Fruit fly (Drosophila melanogaster) whole organism, embryonic: Measurements from ENCODE around the gene ppk23.

Experiments used
- BEAF-32 ChIP-seq: fragments of 200-800 bp; sonication (Bioruptor generic); optimal IDR thresholded peaks from 3 replicates; lab custom pipeline; 2017; ENCODE audit warnings: missing biosample characterization, missing genetic modification characterization, mild to moderate bottlenecking, moderate library complexity, missing genetic modification reagents
- Blimp-1 ChIP-seq: fragments of 200-800 bp; sonication (Bioruptor generic); optimal IDR thresholded peaks from 3 replicates; lab custom pipeline; 2018; ENCODE audit warnings: missing biosample characterization, missing genetic modification characterization, mild to moderate bottlenecking, moderate library complexity, missing genetic modification reagents
- CG11398 ChIP-seq: fragments of 200-800 bp; sonication (Bioruptor generic); optimal IDR thresholded peaks from 2 replicates; lab custom pipeline; 2016; ENCODE audit warnings: missing biosample characterization, missing genetic modification characterization
- CG11504 ChIP-seq: fragments of 200-800 bp; sonication (Bioruptor generic); optimal IDR thresholded peaks from 3 replicates; lab custom pipeline; 2019; ENCODE audit warnings: missing biosample characterization, mild to moderate bottlenecking, missing genetic modification characterization, moderate library complexity
- CG11723 ChIP-seq: fragments of 200-800 bp; sonication (Bioruptor generic); optimal IDR thresholded peaks from 2 replicates; lab custom pipeline; 2017; ENCODE audit warnings: missing biosample characterization, mild to moderate bottlenecking, missing genetic modification characterization
- CG12219 ChIP-seq: fragments of 200-800 bp; sonication (Bioruptor generic); optimal IDR thresholded peaks from 3 replicates; lab custom pipeline; 2018; ENCODE audit warnings: missing biosample characterization, mild to moderate bottlenecking, missing genetic modification characterization
- CG17385 ChIP-seq: fragments of 200-800 bp; sonication (Bioruptor generic); optimal IDR thresholded peaks from 3 replicates; lab custom pipeline; 2018; ENCODE audit warnings: missing biosample characterization, mild to moderate bottlenecking, missing genetic modification characterization
- CG17829 ChIP-seq: fragments of 200-800 bp; optimal IDR thresholded peaks from 2 replicates; lab custom pipeline; 2019; ENCODE audit warnings: missing biosample characterization, mild to moderate bottlenecking, missing genetic modification characterization, moderate library complexity
- CG2712 ChIP-seq: fragments of 200-800 bp; optimal IDR thresholded peaks from 3 replicates; lab custom pipeline; 2019; ENCODE audit warnings: missing biosample characterization, mild to moderate bottlenecking, missing genetic modification characterization, moderate library complexity
- CG34224 ChIP-seq: fragments of 200-800 bp; sonication (Bioruptor generic); IDR thresholded peaks from 3 replicates; pipeline ENCODE4 v1.3.6; 2022; ENCODE audit warnings: missing biosample characterization, missing genetic modification characterization; ENCODE audit not compliant: partially characterized antibody
- CG4854 ChIP-seq: fragments of 200-800 bp; sonication (Bioruptor generic); optimal IDR thresholded peaks from 2 replicates; lab custom pipeline; 2016; ENCODE audit warnings: missing biosample characterization, missing genetic modification characterization, inconsistent platforms
- CkIIα-i1 ChIP-seq: fragments of 200-800 bp; sonication (Bioruptor generic); IDR thresholded peaks from 2 replicates; pipeline ENCODE4 v1.3.6; 2022; ENCODE audit warnings: missing biosample characterization, missing genetic modification characterization
- D ChIP-seq, 2 experiments: fragments of 200-800 bp in 1 of 2; fragments of >200 bp in 1 of 2; sonication (Bioruptor generic) in 1 of 2; optimal IDR thresholded peaks; 2 replicates in 1 of 2; 3 replicates in 1 of 2; lab custom pipeline; 2017; ENCODE audit warnings: mild to moderate bottlenecking in 1 of 2, missing biosample characterization in 1 of 2, missing genetic modification characterization in 1 of 2, missing genetic modification reagents in 1 of 2
- Deaf1 ChIP-seq: fragments of 200-800 bp; optimal IDR thresholded peaks from 3 replicates; lab custom pipeline; 2019; ENCODE audit warnings: missing biosample characterization, mild to moderate bottlenecking, missing genetic modification characterization, moderate library complexity
- Ets97D ChIP-seq: fragments of 200-800 bp; sonication (Bioruptor generic); optimal IDR thresholded peaks from 3 replicates; lab custom pipeline; 2016; ENCODE audit warnings: missing biosample characterization, missing genetic modification characterization
- Hr78 ChIP-seq, 2 experiments: fragments of 200-800 bp in 1 of 2; fragments of >200 bp in 1 of 2; sonication (Bioruptor generic) in 1 of 2; optimal IDR thresholded peaks; 2 replicates each; lab custom pipeline; 2017 to 2019; ENCODE audit warnings: missing biosample characterization in 2 of 2, missing genetic modification characterization in 2 of 2, mild to moderate bottlenecking in 1 of 2, moderate library complexity in 1 of 2
- Hsf ChIP-seq: fragments of 200-800 bp; sonication (Bioruptor generic); optimal IDR thresholded peaks from 3 replicates; lab custom pipeline; 2016; ENCODE audit warnings: missing biosample characterization, missing genetic modification characterization
- Lhr ChIP-seq: fragments of 200-800 bp; sonication (Bioruptor generic); optimal IDR thresholded peaks from 3 replicates; lab custom pipeline; 2017; ENCODE audit warnings: mild to moderate bottlenecking, missing biosample characterization, missing genetic modification reagents, missing genetic modification characterization
- Meics ChIP-seq: fragments of 200-800 bp; sonication (Bioruptor generic); optimal IDR thresholded peaks from 2 replicates; lab custom pipeline; 2017; ENCODE audit warnings: missing biosample characterization, mild to moderate bottlenecking, missing genetic modification characterization
- Mrtf ChIP-seq: fragments of 200-800 bp; sonication (Bioruptor generic); IDR thresholded peaks from 3 replicates; pipeline ENCODE4 v1.3.6; 2022; ENCODE audit warnings: missing biosample characterization, missing genetic modification characterization
- NC2β ChIP-seq: fragments of 200-800 bp; sonication (Bioruptor generic); optimal IDR thresholded peaks from 2 replicates; lab custom pipeline; 2016; ENCODE audit warnings: missing biosample characterization, missing genetic modification characterization
- Rfx ChIP-seq: fragments of 200-800 bp; sonication (Bioruptor generic); IDR thresholded peaks from 2 replicates; pipeline ENCODE4 v1.3.6; 2022; ENCODE audit warnings: missing biosample characterization, missing genetic modification characterization
- Sox102F ChIP-seq: fragments of 200-800 bp; sonication (Bioruptor generic); optimal IDR thresholded peaks from 2 replicates; lab custom pipeline; 2018; ENCODE audit warnings: missing biosample characterization, mild to moderate bottlenecking, missing genetic modification characterization, moderate library complexity
- aop ChIP-seq: fragments of 200-800 bp; sonication (Bioruptor generic); IDR thresholded peaks from 2 replicates; pipeline ENCODE4 v1.3.6; 2022; ENCODE audit warnings: missing biosample characterization, missing genetic modification characterization
- croc ChIP-seq: fragments of 200-800 bp; sonication (Bioruptor generic); conservative IDR thresholded peaks from 3 replicates; pipeline ENCODE4 v1.3.6; 2022; ENCODE audit warnings: missing biosample characterization, missing genetic modification characterization
- dm ChIP-seq: fragments of 200-800 bp; sonication (Bioruptor generic); optimal IDR thresholded peaks from 3 replicates; lab custom pipeline; 2016; ENCODE audit warnings: missing biosample characterization, missing genetic modification characterization
- dmrt99B ChIP-seq: fragments of 200-800 bp; sonication (Bioruptor generic); optimal IDR thresholded peaks from 2 replicates; lab custom pipeline; 2018; ENCODE audit warnings: missing biosample characterization, mild to moderate bottlenecking, missing genetic modification characterization, moderate library complexity
- dpn ChIP-seq, 2 experiments: fragments of 200-800 bp; sonication (Bioruptor generic); optimal IDR thresholded peaks; 3 replicates each; lab custom pipeline; 2016; ENCODE audit warnings: missing biosample characterization in 2 of 2, missing genetic modification characterization in 2 of 2
- ems ChIP-seq: fragments of 200-800 bp; sonication (Bioruptor generic); optimal IDR thresholded peaks from 3 replicates; lab custom pipeline; 2016; ENCODE audit warnings: missing biosample characterization, missing genetic modification characterization
- exex ChIP-seq: fragments of 200-800 bp; sonication (Bioruptor generic); optimal IDR thresholded peaks from 4 replicates; lab custom pipeline; 2018; ENCODE audit warnings: missing biosample characterization, mild to moderate bottlenecking, missing genetic modification characterization, moderate library complexity
- gro ChIP-seq: fragments of 200-800 bp; sonication (Bioruptor generic); optimal IDR thresholded peaks from 2 replicates; lab custom pipeline; 2016; ENCODE audit warnings: missing biosample characterization, missing genetic modification characterization
- gt ChIP-seq: fragments of 200-800 bp; sonication (Bioruptor generic); IDR thresholded peaks from 2 replicates; pipeline ENCODE4 v1.3.6; 2022; ENCODE audit warnings: missing biosample characterization, missing genetic modification characterization
- hkb ChIP-seq, 2 experiments: fragments of 200-800 bp in 1 of 2; fragments of >200 bp in 1 of 2; sonication (Bioruptor generic) in 1 of 2; IDR thresholded peaks in 1 of 2; optimal IDR thresholded peaks in 1 of 2; 2 replicates each; pipeline versions ENCODE4 v1.3.6 to Lab custom; 2017 to 2022; ENCODE audit warnings: missing biosample characterization in 1 of 2, missing genetic modification characterization in 1 of 2
- hth ChIP-seq: fragments of >200 bp; optimal IDR thresholded peaks from 2 replicates; lab custom pipeline; 2017; ENCODE audit warnings: inconsistent platforms
- jigr1 ChIP-seq: fragments of 200-800 bp; sonication (Bioruptor generic); IDR thresholded peaks from 3 replicates; pipeline ENCODE4 v1.3.6; 2022; ENCODE audit warnings: missing biosample characterization, missing genetic modification characterization
- nom ChIP-seq: fragments of 200-800 bp; sonication (Bioruptor generic); optimal IDR thresholded peaks from 2 replicates; lab custom pipeline; 2017; ENCODE audit warnings: missing biosample characterization, missing genetic modification characterization, mild to moderate bottlenecking, moderate library complexity, missing genetic modification reagents
- pb ChIP-seq: fragments of 200-800 bp; sonication (Bioruptor generic); optimal IDR thresholded peaks from 3 replicates; lab custom pipeline; 2016; ENCODE audit warnings: missing biosample characterization, missing genetic modification characterization
- pzg ChIP-seq: fragments of 200-800 bp; sonication (Bioruptor generic); optimal IDR thresholded peaks from 3 replicates; lab custom pipeline; 2018; ENCODE audit warnings: missing biosample characterization, mild to moderate bottlenecking, missing genetic modification characterization, moderate library complexity
- ro ChIP-seq: fragments of 200-800 bp; sonication (Bioruptor generic); IDR thresholded peaks from 2 replicates; pipeline ENCODE4 v1.3.6; 2022; ENCODE audit warnings: missing biosample characterization, missing genetic modification characterization
- row ChIP-seq: fragments of 200-800 bp; sonication (Bioruptor generic); IDR thresholded peaks from 3 replicates; pipeline ENCODE4 v1.3.6; 2022; ENCODE audit warnings: missing biosample characterization, missing genetic modification characterization
- sc ChIP-seq, 3 experiments: fragments of >200 bp in 2 of 3; fragments of 200-800 bp in 1 of 3; sonication (Bioruptor generic) in 1 of 3; optimal IDR thresholded peaks; 2 replicates in 2 of 3; 3 replicates in 1 of 3; lab custom pipeline; 2017; ENCODE audit warnings: mild to moderate bottlenecking in 1 of 3, missing biosample characterization in 1 of 3, missing genetic modification characterization in 1 of 3, missing genetic modification reagents in 1 of 3
- sisA ChIP-seq: fragments of 200-800 bp; sonication (Bioruptor generic); IDR thresholded peaks from 2 replicates; pipeline ENCODE4 v1.3.6; 2022; ENCODE audit warnings: missing biosample characterization, missing genetic modification characterization
- slou ChIP-seq: fragments of 200-800 bp; sonication (Bioruptor generic); optimal IDR thresholded peaks from 3 replicates; lab custom pipeline; 2016; ENCODE audit warnings: missing biosample characterization, missing genetic modification characterization
- slp2 ChIP-seq: fragments of 200-800 bp; sonication (Bioruptor generic); optimal IDR thresholded peaks from 2 replicates; lab custom pipeline; 2016; ENCODE audit warnings: missing biosample characterization, missing genetic modification characterization
- sna ChIP-seq: fragments of 200-800 bp; sonication (Bioruptor generic); IDR thresholded peaks from 2 replicates; pipeline ENCODE4 v1.3.6; 2022; ENCODE audit warnings: missing biosample characterization, missing genetic modification characterization; ENCODE audit not compliant: partially characterized antibody
- sug ChIP-seq: fragments of 200-800 bp; optimal IDR thresholded peaks from 2 replicates; lab custom pipeline; 2019; ENCODE audit warnings: missing biosample characterization, mild to moderate bottlenecking, missing genetic modification characterization, moderate library complexity
- tll ChIP-seq, 2 experiments: fragments of 200-800 bp in 1 of 2; fragments of >200 bp in 1 of 2; sonication (Bioruptor generic) in 1 of 2; optimal IDR thresholded peaks; 2 replicates each; lab custom pipeline; 2017 to 2019; ENCODE audit warnings: missing biosample characterization in 2 of 2, missing genetic modification characterization in 2 of 2, mild to moderate bottlenecking in 1 of 2, moderate library complexity in 1 of 2
- tna ChIP-seq: fragments of 200-800 bp; sonication (Bioruptor generic); IDR thresholded peaks from 2 replicates; pipeline ENCODE4 v1.3.6; 2022; ENCODE audit warnings: missing biosample characterization, missing genetic modification characterization; ENCODE audit not compliant: partially characterized antibody
- trem ChIP-seq: fragments of 200-800 bp; optimal IDR thresholded peaks from 3 replicates; lab custom pipeline; 2019; ENCODE audit warnings: missing biosample characterization, mild to moderate bottlenecking, missing genetic modification characterization, moderate library complexity

ppk23 gene

DNA sequence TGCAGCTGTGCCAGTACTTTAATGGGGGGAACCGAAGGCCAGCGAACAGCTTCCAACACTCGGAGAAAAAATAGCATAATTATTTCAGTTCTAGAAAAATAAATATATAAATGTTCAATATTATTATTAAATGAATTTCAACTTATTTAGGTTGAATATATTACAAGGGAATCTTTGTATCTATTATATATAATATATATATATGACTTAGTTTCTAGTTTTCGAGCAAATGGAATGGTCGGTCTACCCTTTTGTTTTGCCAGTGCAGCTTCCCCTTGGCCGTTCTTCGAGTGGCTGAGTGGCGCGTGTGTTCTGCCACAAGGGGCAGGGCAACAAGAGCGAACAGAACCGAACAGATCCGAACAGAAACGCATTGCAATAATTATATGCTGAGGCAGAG, 31.8 kb downstream of the ppk23 start (continued):
- no peak for TF ChIP-seq trem
- TF ChIP-seq sug (tag; lab: Kevin White, UChicago), result no peak
- no peak for TF ChIP-seq slou (GFP tag; lab: Kevin White, UChicago)
- TF ChIP-seq Lhr (GFP tag; lab: Kevin White, UChicago), result no peak
- no peak for TF ChIP-seq sna (GFP tag; lab: Robert Waterston, UW)
- TF ChIP-seq exex, result no peak
- no peak for TF ChIP-seq CG12219 (GFP tag; lab: Kevin White, UChicago)
- no peak for TF ChIP-seq sisA (GFP tag; lab: Robert Waterston, UW)
- no peak for TF ChIP-seq Rfx (GFP tag; lab: Robert Waterston, UW)
- no peak for TF ChIP-seq Mrtf (GFP tag; lab: Robert Waterston, UW)
- TF ChIP-seq Meics, result no peak
- TF ChIP-seq Sox102F (GFP tag; lab: Kevin White, UChicago), result peak; percentile 4
- no peak for TF ChIP-seq ro
- no peak for TF ChIP-seq hkb (optimal IDR thresholded peaks at IDR 0.05; lab: Kevin White, UChicago)
- TF ChIP-seq hkb (GFP tag; IDR thresholded peaks at IDR 0.05; lab: Robert Waterston, UW), result no peak
- TF ChIP-seq BEAF-32 (GFP tag; lab: Kevin White, UChicago), result no peak
- peak; percentile 7 for TF ChIP-seq dmrt99B (tag; lab: Kevin White, UChicago)
- no peak for TF ChIP-seq ems (GFP tag; lab: Kevin White, UChicago)
- no peak for TF ChIP-seq aop
- no peak for TF ChIP-seq Hr78 (GFP tag; optimal IDR thresholded peaks at IDR 0.05; lab: Kevin White, UChicago)
- no peak for TF ChIP-seq CG17829 (tag; lab: Kevin White, UChicago)
- no peak for TF ChIP-seq gro (GFP tag; lab: Kevin White, UChicago)
- TF ChIP-seq CG4854 (GFP tag; lab: Kevin White, UChicago), result no peak
- no peak for TF ChIP-seq sc (optimal IDR thresholded peaks at IDR 0.05; lab: Kevin White, UChicago)
- TF ChIP-seq sc (GFP tag; optimal IDR thresholded peaks at IDR 0.05; lab: Kevin White, UChicago), result no peak
- no peak for TF ChIP-seq slp2 (GFP tag; lab: Kevin White, UChicago)
- TF ChIP-seq CG11723 (GFP tag; lab: Kevin White, UChicago), result no peak
- TF ChIP-seq hth (lab: Kevin White, UChicago), result no peak
- no peak for TF ChIP-seq tll (GFP tag; optimal IDR thresholded peaks at IDR 0.05; lab: Kevin White, UChicago)
- TF ChIP-seq CkIIα-i1 (GFP tag; lab: Robert Waterston, UW), result no peak
- TF ChIP-seq Deaf1, result peak; percentile 17
- TF ChIP-seq Hsf (GFP tag; lab: Kevin White, UChicago), result no peak
- no peak for TF ChIP-seq gt (GFP tag; lab: Robert Waterston, UW)
- TF ChIP-seq row (GFP tag; lab: Robert Waterston, UW), result peak; percentile 33; the same call in 2 of the 3 replicates
- no peak for TF ChIP-seq pzg (GFP tag; lab: Kevin White, UChicago)
- peak; percentile 34 for TF ChIP-seq nom (GFP tag; lab: Kevin White, UChicago)
- TF ChIP-seq CG17385 (GFP tag; lab: Kevin White, UChicago), result no peak
- no peak for TF ChIP-seq dpn (GFP tag; optimal IDR thresholded peaks at IDR 0.05; lab: Kevin White, UChicago)
- TF ChIP-seq Blimp-1 (GFP tag; lab: Kevin White, UChicago), result peak; percentile 13
- TF ChIP-seq CG2712 (tag; lab: Kevin White, UChicago), result peak; percentile 38
- TF ChIP-seq croc (GFP tag; lab: Robert Waterston, UW), result no peak
- TF ChIP-seq CG11504 (tag; lab: Kevin White, UChicago), result peak; percentile 26
- no peak for TF ChIP-seq dm
- no peak for TF ChIP-seq CG11398 (GFP tag; lab: Kevin White, UChicago)
- TF ChIP-seq pb (GFP tag; lab: Kevin White, UChicago), result no peak
- no peak for TF ChIP-seq NC2β (GFP tag; lab: Kevin White, UChicago)
- TF ChIP-seq jigr1 (GFP tag; lab: Robert Waterston, UW), result no peak
- TF ChIP-seq tna (GFP tag; lab: Robert Waterston, UW), result no peak
- no peak for TF ChIP-seq Ets97D (GFP tag; lab: Kevin White, UChicago)
- TF ChIP-seq D (optimal IDR thresholded peaks at IDR 0.05; lab: Kevin White, UChicago), result no peak
- no peak for TF ChIP-seq D (GFP tag; optimal IDR thresholded peaks at IDR 0.05; lab: Kevin White, UChicago)
- no peak for TF ChIP-seq CG34224 (GFP tag; lab: Robert Waterston, UW)
